Worm (Caenorhabditis elegans) whole organism, midembryonic: Measurements from ENCODE around the gene nspd-9.

Source experiments
- T22C8.4 ChIP-seq: fragments of 200-800 bp; sonication (Bioruptor generic); IDR thresholded peaks from 2 replicates; pipeline ENCODE4 v1.3.6; 2022; ENCODE audit warnings: missing genetic modification characterization, missing compliant biosample characterization
- cog-1 ChIP-seq: sonication (generic microtip); optimal IDR thresholded peaks from 2 replicates; lab custom pipeline; 2016; ENCODE audit warnings: missing genetic modification characterization, missing compliant biosample characterization
- flt-1 ChIP-seq: fragments of 200-800 bp; sonication (Bioruptor generic); IDR thresholded peaks from 2 replicates; pipeline ENCODE4 v1.3.6; 2022; ENCODE audit warnings: missing genetic modification characterization, missing compliant biosample characterization
- ztf-23 ChIP-seq: fragments of 200-800 bp; sonication (Bioruptor generic); IDR thresholded peaks from 2 replicates; pipeline ENCODE4 v1.3.6; 2022; ENCODE audit warnings: missing genetic modification reagents, missing genetic modification characterization, missing compliant biosample characterization

ce11 chrIII:4859039-4859438 is 28.9 kb upstream of the nspd-9 start, which contains the start of gene C35D10.6:
- no peak for TF ChIP-seq T22C8.4 (GFP tag; lab: Robert Waterston, UW)
- TF ChIP-seq ztf-23 = no peak
- no peak for TF ChIP-seq flt-1
- no peak for TF ChIP-seq cog-1 (tag; lab: Kevin White, UChicago)
